Worm (Caenorhabditis elegans): ENCODE results near the gene clc-22.

Gene clc-22

DNA sequence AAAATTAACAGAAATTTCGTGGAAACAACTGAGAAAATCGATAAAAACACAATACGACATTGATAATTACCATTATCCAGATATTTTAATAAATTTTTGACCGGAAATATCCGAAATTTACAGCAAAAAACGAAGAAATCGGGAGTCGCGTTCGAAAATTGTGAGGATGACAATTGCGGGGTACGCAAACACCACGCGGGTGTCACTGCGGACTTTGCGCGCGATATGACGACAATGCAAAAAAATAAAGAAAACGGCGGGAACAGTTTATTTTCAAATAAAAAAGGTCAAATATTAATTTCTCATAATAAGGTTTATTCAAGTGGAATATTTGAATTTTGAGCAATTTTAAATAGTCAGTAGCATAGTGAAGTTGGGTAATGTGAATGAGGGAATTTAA lies 48.5 kb upstream of the clc-22 start, which contains the start of gene rpn-11 (continued):
- TF ChIP-seq hmg-1.2 (GFP tag; IDR thresholded peaks at IDR 0.05) (peak; percentile 92), egrh-3 (GFP tag; IDR thresholded peaks at IDR 0.05) (no peak), cebp-2 (GFP tag; IDR thresholded peaks at IDR 0.05) (no peak), egl-44 (GFP tag; IDR thresholded peaks at IDR 0.05) (peak; percentile 46; the same call in 1 of the 2 replicates)

DNA sequence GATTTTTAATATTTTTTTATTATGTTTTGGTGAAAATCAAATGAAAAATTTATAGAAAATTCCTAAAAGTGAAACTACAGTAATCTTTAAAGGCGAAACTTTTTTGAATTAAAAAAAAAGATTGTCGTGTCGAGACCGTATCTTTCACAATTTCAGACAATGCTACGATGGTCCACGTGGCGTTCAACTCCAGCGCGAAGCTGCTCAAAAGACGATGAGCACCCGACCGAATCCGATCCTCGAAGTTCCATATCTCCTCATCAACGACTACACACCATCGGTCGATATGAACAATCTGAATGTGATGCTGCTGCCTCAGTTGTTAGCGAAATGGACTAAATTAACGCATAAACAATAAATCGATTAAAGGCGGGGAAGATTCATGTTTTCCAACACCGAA lies 46.8 kb upstream of the clc-22 start:
- TF ChIP-seq hlh-12 (tag; optimal IDR thresholded peaks at IDR 0.05) (no peak), ets-4 (GFP tag; optimal IDR thresholded peaks at IDR 0.05) (no peak), hmg-1.2 (GFP tag; IDR thresholded peaks at IDR 0.05) (peak; percentile 30), Y67H2A.10 (GFP tag; conservative IDR thresholded peaks at IDR 0.05) (no peak), C06A6.2 (GFP tag; conservative IDR thresholded peaks at IDR 0.05) (no peak), mxl-1 (tag; optimal IDR thresholded peaks at IDR 0.05) (no peak), ceh-58 (GFP tag; IDR thresholded peaks at IDR 0.05) (no peak), ama-1 (optimal IDR thresholded peaks at IDR 0.05) (peak; percentile 42), ama-1 (GFP tag; optimal IDR thresholded peaks at IDR 0.05) (peak in 1 of 2 experiments; percentile 38), athp-1 (tag; optimal IDR thresholded peaks at IDR 0.05) (peak; percentile 85), unc-62 (GFP tag; optimal IDR thresholded peaks at IDR 0.05) (no peak), let-526 (GFP tag; IDR thresholded peaks at IDR 0.05) (peak; percentile 69; the same call in 1 of the 2 replicates), lin-26 (GFP tag; IDR thresholded peaks at IDR 0.05) (peak; percentile 78), unc-130 (GFP tag; optimal IDR thresholded peaks at IDR 0.05) (peak; percentile 10), B0261.1 (tag; optimal IDR thresholded peaks at IDR 0.05) (no peak), cebp-2 (GFP tag; IDR thresholded peaks at IDR 0.05) (no peak; the same call in 1 of the 2 replicates), F57A8.1 (GFP tag; optimal IDR thresholded peaks at IDR 0.05) (no peak), zfh-2 (GFP tag; conservative IDR thresholded peaks at IDR 0.05) (no peak), aptf-3 (GFP tag; IDR thresholded peaks at IDR 0.05) (peak; percentile 86; the same call in 1 of the 2 replicates), tlf-1 (GFP tag; optimal IDR thresholded peaks at IDR 0.05) (peak; percentile 38), snpc-1.1 (tag; optimal IDR thresholded peaks at IDR 0.05; ENCODE audit: insufficient read depth) (no peak), ztf-3 (GFP tag; optimal IDR thresholded peaks at IDR 0.05) (no peak), madf-3 (GFP tag; IDR thresholded peaks at IDR 0.05) (peak; percentile 77; the same call in 1 of the 2 replicates), xnd-1 (tag; optimal IDR thresholded peaks at IDR 0.05) (peak; percentile 42), lin-40 (tag; optimal IDR thresholded peaks at IDR 0.05) (no peak), mel-28 (tag; optimal IDR thresholded peaks at IDR 0.05; ENCODE audit: borderline replicate concordance) (no peak), B0019.2 (GFP tag; conservative IDR thresholded peaks at IDR 0.05) (no peak), Y53F4B.3 (GFP tag; IDR thresholded peaks at IDR 0.05) (no peak), madf-6 (GFP tag; IDR thresholded peaks at IDR 0.05) (peak; percentile 81), akir-1 (GFP tag; optimal IDR thresholded peaks at IDR 0.05) (no peak), B0035.1 (tag; optimal IDR thresholded peaks at IDR 0.05) (no peak), egl-44 (GFP tag; IDR thresholded peaks at IDR 0.05) (no peak), lin-35 (GFP tag; optimal IDR thresholded peaks at IDR 0.05) (no peak), ztf-18 (tag; optimal IDR thresholded peaks at IDR 0.05) (no peak), madf-10 (tag; optimal IDR thresholded peaks at IDR 0.05) (no peak), chd-7 (tag; optimal IDR thresholded peaks at IDR 0.05) (peak; percentile 46), nfyb-1 (GFP tag; IDR thresholded peaks at IDR 0.05) (no peak), nfya-1 (tag; optimal IDR thresholded peaks at IDR 0.05; ENCODE audit: borderline replicate concordance, insufficient read depth) (no peak), nhr-120 (GFP tag; IDR thresholded peaks at IDR 0.05) (no peak), ZK185.1 (tag; optimal IDR thresholded peaks at IDR 0.05; ENCODE audit: poor library complexity, severe bottlenecking) (no peak), rpc-1 (optimal IDR thresholded peaks at IDR 0.05) (no peak), rpc-1 (tag; optimal IDR thresholded peaks at IDR 0.05) (no peak), tbx-9 (tag; optimal IDR thresholded peaks at IDR 0.05; ENCODE audit: borderline replicate concordance) (no peak), Y53G8AR.9 (GFP tag; conservative IDR thresholded peaks at IDR 0.05) (0 out of 2 replicates have a peak, but pooled peaks have one; percentile 74), pha-4 (tag; optimal IDR thresholded peaks at IDR 0.05) (no peak), F55B11.4 (tag; optimal IDR thresholded peaks at IDR 0.05; ENCODE audit: borderline replicate concordance, insufficient read depth) (no peak)

Measured in whole organism, young adult.